Worm (Caenorhabditis elegans) whole organism, young adult: ENCODE measurements around the gene nlp-51.

Source experiments
- C17E4.6 ChIP-seq: fragments of 200-800 bp; sonication (Bioruptor generic); IDR thresholded peaks from 2 replicates; pipeline ENCODE4 v1.3.6; 2022; ENCODE audit warnings: missing genetic modification reagents, missing genetic modification characterization, missing compliant biosample characterization
- fkh-3 ChIP-seq: sonication (generic microtip); optimal IDR thresholded peaks from 2 replicates; lab custom pipeline; 2016; ENCODE audit warnings: mild to moderate bottlenecking, missing genetic modification characterization, missing compliant biosample characterization
- lir-1 ChIP-seq: fragments of 200-800 bp; sonication (Bioruptor generic); conservative IDR thresholded peaks from 2 replicates; pipeline ENCODE4 v1.3.6; 2022; ENCODE audit warnings: missing genetic modification reagents, missing genetic modification characterization, missing compliant biosample characterization
- nfya-1 ChIP-seq: sonication (generic microtip); optimal IDR thresholded peaks from 2 replicates; lab custom pipeline; 2017; ENCODE audit warnings: antibody characterized with exemption, missing compliant biosample characterization, missing genetic modification characterization, borderline replicate concordance; ENCODE audit not compliant: insufficient read depth
- nhr-27 ChIP-seq: fragments of 200-800 bp; sonication (Bioruptor generic); optimal IDR thresholded peaks from 2 replicates; lab custom pipeline; 2018; ENCODE audit warnings: mild to moderate bottlenecking, missing genetic modification characterization, moderate library complexity, missing compliant biosample characterization
- snpc-4 ChIP-seq, 5 experiments: fragments of 150-350 bp in 1 of 5; sonication (generic microtip) in 4 of 5; optimal IDR thresholded peaks; 2 replicates each; lab custom pipeline; 2014 to 2018; ENCODE audit warnings: missing genetic modification characterization in 5 of 5, missing biosample characterization in 3 of 5, antibody characterized with exemption in 2 of 5, mild to moderate bottlenecking in 2 of 5, missing compliant biosample characterization in 2 of 5, missing genotype in 2 of 5, moderate library complexity in 2 of 5, missing genetic modification reagents in 1 of 5

ce11 chrII:11270829-11271228 lies 48.7 kb downstream of the nlp-51 start:
- TF ChIP-seq snpc-4 (GFP tag; optimal IDR thresholded peaks at IDR 0.05; lab: Kevin White, UChicago) (no peak), snpc-4 (tag; optimal IDR thresholded peaks at IDR 0.05; lab: Kevin White, UChicago) (no peak), nfya-1 (tag; lab: Kevin White, UChicago) (no peak), nhr-27 (no peak), C17E4.6 (no peak), lir-1 (GFP tag; lab: Robert Waterston, UW) (no peak), fkh-3 (tag; lab: Kevin White, UChicago) (no peak)
